Fruit fly (Drosophila melanogaster): Measurements from ENCODE around the gene CG13293.

CG13293 gene

dm6 chr3L:6094697-6095096 is 12.0 kb downstream of the CG13293 start, which contains the start of the genes CG10467 and loj (continued):
- TF ChIP-seq B-H2 (GFP tag; optimal IDR thresholded peaks at IDR 0.05): peak; percentile 94
- TF ChIP-seq CG15011 (GFP tag; optimal IDR thresholded peaks at IDR 0.05): peak; percentile 81
- peak; percentile 95 for TF ChIP-seq CG8765 (GFP tag; IDR thresholded peaks at IDR 0.05)
- peak; percentile 71 for TF ChIP-seq gro (GFP tag; optimal IDR thresholded peaks at IDR 0.05)
- TF ChIP-seq caup (GFP tag; optimal IDR thresholded peaks at IDR 0.05; ENCODE audit: severe bottlenecking): peak; percentile 89
- TF ChIP-seq so (GFP tag; IDR thresholded peaks at IDR 0.05): peak; percentile 88
- TF ChIP-seq CG11695 (GFP tag; IDR thresholded peaks at IDR 0.05): peak; percentile 89
- TF ChIP-seq Drgx (GFP tag; IDR thresholded peaks at IDR 0.05): peak; percentile 81
- TF ChIP-seq CG43689 (GFP tag; IDR thresholded peaks at IDR 0.05): peak; percentile 87
- peak; percentile 68 for TF ChIP-seq CG8089 (GFP tag; optimal IDR thresholded peaks at IDR 0.05)
- peak; percentile 97 for TF ChIP-seq NFAT (GFP tag; IDR thresholded peaks at IDR 0.05)
- 0 out of 2 replicates have a peak, but pooled peaks have one; percentile 15 for TF ChIP-seq nerfin-2 (GFP tag; IDR thresholded peaks at IDR 0.05; ENCODE audit: partially characterized antibody)
- peak; percentile 84 for TF ChIP-seq E2f2 (GFP tag; IDR thresholded peaks at IDR 0.05)
- TF ChIP-seq CG13123 (GFP tag; optimal IDR thresholded peaks at IDR 0.05): peak; percentile 92
- peak; percentile 90 for TF ChIP-seq CG10462 (GFP tag; optimal IDR thresholded peaks at IDR 0.05)
- peak; percentile 92 for TF ChIP-seq Meics (GFP tag; optimal IDR thresholded peaks at IDR 0.05)
- no peak for TF ChIP-seq btn (GFP tag; optimal IDR thresholded peaks at IDR 0.05)
- peak; percentile 64 for TF ChIP-seq inv (GFP tag; IDR thresholded peaks at IDR 0.05; ENCODE audit: partially characterized antibody)
- peak; percentile 91 for TF ChIP-seq Awh (GFP tag; IDR thresholded peaks at IDR 0.05)
- peak; percentile 75 for TF ChIP-seq CG7928 (GFP tag; optimal IDR thresholded peaks at IDR 0.05)
- no peak for TF ChIP-seq zen2 (GFP tag; IDR thresholded peaks at IDR 0.05; ENCODE audit: partially characterized antibody)
- TF ChIP-seq B-H1 (GFP tag; IDR thresholded peaks at IDR 0.05): peak; percentile 96
- peak; percentile 97 for TF ChIP-seq vvl (GFP tag; IDR thresholded peaks at IDR 0.05)
- peak; percentile 98 for TF ChIP-seq nmo (GFP tag; optimal IDR thresholded peaks at IDR 0.05)
- peak; percentile 66 for TF ChIP-seq dm (GFP tag; optimal IDR thresholded peaks at IDR 0.05)
- peak; percentile 94 for TF ChIP-seq dan (GFP tag; IDR thresholded peaks at IDR 0.05)
- TF ChIP-seq ro (GFP tag; IDR thresholded peaks at IDR 0.05): peak; percentile 91
- peak; percentile 91 for TF ChIP-seq CG4328 (GFP tag; optimal IDR thresholded peaks at IDR 0.05)
- TF ChIP-seq Opbp (GFP tag; IDR thresholded peaks at IDR 0.05; ENCODE audit: partially characterized antibody): peak; percentile 78
- TF ChIP-seq croc (GFP tag; conservative IDR thresholded peaks at IDR 0.05): peak; percentile 97
- peak; percentile 73 for TF ChIP-seq Hmx (GFP tag; optimal IDR thresholded peaks at IDR 0.05)
- peak; percentile 97 for TF ChIP-seq zfh1 (GFP tag; IDR thresholded peaks at IDR 0.05)
- TF ChIP-seq CG12219 (GFP tag; optimal IDR thresholded peaks at IDR 0.05): peak; percentile 73
- peak; percentile 56 for TF ChIP-seq crc (GFP tag; optimal IDR thresholded peaks at IDR 0.05)
- TF ChIP-seq CG18619 (GFP tag; optimal IDR thresholded peaks at IDR 0.05): peak; percentile 93
- TF ChIP-seq CG10209 (GFP tag; optimal IDR thresholded peaks at IDR 0.05): peak; percentile 95
- peak; percentile 84 for TF ChIP-seq Dip3 (GFP tag; optimal IDR thresholded peaks at IDR 0.05)
- no peak for TF ChIP-seq hkb (optimal IDR thresholded peaks at IDR 0.05)
- peak; percentile 90 for TF ChIP-seq hkb (GFP tag; IDR thresholded peaks at IDR 0.05)
- no peak for TF ChIP-seq NK7.1 (GFP tag; optimal IDR thresholded peaks at IDR 0.05)
- TF ChIP-seq sc (optimal IDR thresholded peaks at IDR 0.05): no peak
- peak; percentile 85 for TF ChIP-seq sc (GFP tag; optimal IDR thresholded peaks at IDR 0.05)
- TF ChIP-seq run (tag; optimal IDR thresholded peaks at IDR 0.05): peak; percentile 77
- TF ChIP-seq lab (GFP tag; optimal IDR thresholded peaks at IDR 0.05): peak; percentile 94
- peak; percentile 84 for TF ChIP-seq CG15514 (GFP tag; optimal IDR thresholded peaks at IDR 0.05)
- peak; percentile 92 for TF ChIP-seq GATAe (GFP tag; conservative IDR thresholded peaks at IDR 0.05)
- peak; percentile 61 for TF ChIP-seq Elba2 (GFP tag; optimal IDR thresholded peaks at IDR 0.05)
- TF ChIP-seq tx (GFP tag; optimal IDR thresholded peaks at IDR 0.05): peak; percentile 80
- peak; percentile 98 for TF ChIP-seq CG6272 (GFP tag; IDR thresholded peaks at IDR 0.05)
- TF ChIP-seq fu2 (GFP tag; optimal IDR thresholded peaks at IDR 0.05): peak; percentile 76
- TF ChIP-seq Ets65A (GFP tag): peak; percentile 100
- TF ChIP-seq CkIIα-i1 (GFP tag; IDR thresholded peaks at IDR 0.05): peak; percentile 84
